Fruit fly (Drosophila melanogaster) whole organism, pupa: ENCODE measurements around the gene CG34112.
A peak's percentile ranks its signal among the peaks of the same experiment; 100 is the strongest.

Source experiments
- CG10348 ChIP-seq: fragments of 200-800 bp; sonication (Bioruptor generic); IDR thresholded peaks from 2 replicates; pipeline ENCODE4 v1.3.6; 2022; ENCODE audit warnings: missing biosample characterization, missing genetic modification characterization
- CG12605 ChIP-seq: fragments of 200-800 bp; sonication (Bioruptor generic); IDR thresholded peaks from 2 replicates; pipeline ENCODE4 v1.3.6; 2022; ENCODE audit warnings: missing biosample characterization, missing genetic modification characterization
- CG13204 ChIP-seq: fragments of 200-800 bp; sonication (Bioruptor generic); optimal IDR thresholded peaks from 2 replicates; lab custom pipeline; 2018; ENCODE audit warnings: missing biosample characterization, mild to moderate bottlenecking, missing genetic modification characterization, moderate library complexity
- CG14655 ChIP-seq: fragments of 200-800 bp; sonication (Bioruptor generic); optimal IDR thresholded peaks from 3 replicates; lab custom pipeline; 2017; ENCODE audit warnings: mild to moderate bottlenecking, missing biosample characterization, missing genetic modification reagents, missing genetic modification characterization
- CG15710 ChIP-seq: fragments of 200-800 bp; sonication (Bioruptor generic); optimal IDR thresholded peaks from 2 replicates; lab custom pipeline; 2018; ENCODE audit warnings: missing biosample characterization, mild to moderate bottlenecking, missing genetic modification characterization, moderate library complexity
- CG17806 ChIP-seq: fragments of 200-800 bp; sonication (Bioruptor generic); optimal IDR thresholded peaks from 2 replicates; lab custom pipeline; 2018; ENCODE audit warnings: missing biosample characterization, mild to moderate bottlenecking, missing genetic modification characterization, moderate library complexity
- CG32121 ChIP-seq: fragments of 200-800 bp; sonication (Bioruptor generic); IDR thresholded peaks from 2 replicates; pipeline ENCODE4 v1.3.6; 2022; ENCODE audit warnings: missing biosample characterization, missing genetic modification characterization
- CG34367 ChIP-seq: fragments of 200-800 bp; sonication (Bioruptor generic); optimal IDR thresholded peaks from 2 replicates; lab custom pipeline; 2018; ENCODE audit warnings: missing biosample characterization, mild to moderate bottlenecking, missing genetic modification characterization
- CG4496 ChIP-seq: fragments of 200-800 bp; sonication (Bioruptor generic); IDR thresholded peaks from 3 replicates; pipeline ENCODE4 v1.3.6; 2022; ENCODE audit warnings: missing biosample characterization, missing genetic modification characterization
- CG8159 ChIP-seq: fragments of 200-800 bp; sonication (Bioruptor generic); optimal IDR thresholded peaks from 3 replicates; lab custom pipeline; 2018; ENCODE audit warnings: missing biosample characterization, mild to moderate bottlenecking, missing genetic modification characterization, moderate library complexity
- CG8301 ChIP-seq: fragments of 200-800 bp; sonication (Bioruptor generic); optimal IDR thresholded peaks from 2 replicates; lab custom pipeline; 2018; ENCODE audit warnings: missing biosample characterization, mild to moderate bottlenecking, missing genetic modification characterization
- CG9948 ChIP-seq: fragments of 200-800 bp; sonication (Bioruptor generic); optimal IDR thresholded peaks from 2 replicates; lab custom pipeline; 2018; ENCODE audit warnings: missing biosample characterization, mild to moderate bottlenecking, missing genetic modification characterization, moderate library complexity
- D1 ChIP-seq: fragments of 200-800 bp; sonication (Bioruptor generic); optimal IDR thresholded peaks from 2 replicates; lab custom pipeline; 2018; ENCODE audit warnings: missing biosample characterization, mild to moderate bottlenecking, missing genetic modification characterization, moderate library complexity
- EcR ChIP-seq: fragments of 200-800 bp; sonication (Bioruptor generic); optimal IDR thresholded peaks from 3 replicates; lab custom pipeline; 2019; ENCODE audit warnings: missing biosample characterization, missing genetic modification characterization, mild to moderate bottlenecking, moderate library complexity, missing genetic modification reagents
- Ets98B ChIP-seq: fragments of 200-800 bp; sonication (Bioruptor generic); IDR thresholded peaks from 2 replicates; pipeline ENCODE4 v1.3.6; 2022; ENCODE audit warnings: missing biosample characterization, missing genetic modification characterization
- Pif1A ChIP-seq: fragments of 200-800 bp; sonication (Bioruptor generic); optimal IDR thresholded peaks from 3 replicates; lab custom pipeline; 2016; ENCODE audit warnings: missing biosample characterization, missing genetic modification characterization
- Pif1B ChIP-seq: fragments of 200-800 bp; sonication (Bioruptor generic); optimal IDR thresholded peaks from 3 replicates; lab custom pipeline; 2016; ENCODE audit warnings: missing biosample characterization, missing genetic modification characterization
- Snoo ChIP-seq: fragments of 200-800 bp; sonication (Bioruptor generic); optimal IDR thresholded peaks from 3 replicates; lab custom pipeline; 2017; ENCODE audit warnings: missing biosample characterization, mild to moderate bottlenecking, missing genetic modification characterization, inconsistent platforms
- fd96Ca ChIP-seq: fragments of 200-800 bp; sonication (Bioruptor generic); IDR thresholded peaks from 3 replicates; pipeline ENCODE4 v1.3.6; 2022; ENCODE audit warnings: missing biosample characterization, missing genetic modification characterization
- gl ChIP-seq: fragments of 200-800 bp; sonication (Bioruptor generic); optimal IDR thresholded peaks from 2 replicates; lab custom pipeline; 2018; ENCODE audit warnings: missing biosample characterization, mild to moderate bottlenecking, missing genetic modification characterization
- rn ChIP-seq: fragments of 200-800 bp; sonication (Bioruptor generic); IDR thresholded peaks from 2 replicates; pipeline ENCODE4 v1.3.6; 2022; ENCODE audit warnings: missing biosample characterization, missing genetic modification characterization

The CG34112 gene

dm6 chr3R:4390133-4390532 is 3.9 kb downstream of the CG34112 start, which contains the start of gene CG14646:
TSS of gene CG14646 (plus strand) at chr3R:4390366.
- TF ChIP-seq Pif1A (no peak), Pif1B (GFP tag; lab: Kevin White, UChicago) (no peak), CG13204 (no peak), rn (GFP tag; lab: Robert Waterston, UW) (no peak), CG4496 (GFP tag; lab: Robert Waterston, UW) (peak; percentile 12; the same call in 1 of the 3 replicates)

dm6 chr3R:4387490-4387889 is 6.6 kb downstream of the CG34112 start, which contains the start of gene tub:
TSS of gene tub (plus strand) at chr3R:4387742.
- TF ChIP-seq Pif1A: no peak
- TF ChIP-seq Ets98B (GFP tag; lab: Robert Waterston, UW): peak; percentile 15; the same call in 1 of the 2 replicates
- TF ChIP-seq Snoo (tag; lab: Kevin White, UChicago): peak; percentile 24
- TF ChIP-seq CG4496 (GFP tag; lab: Robert Waterston, UW): peak; percentile 29; the same call in 1 of the 3 replicates
- no peak for TF ChIP-seq CG17806
- TF ChIP-seq CG15710 (tag; lab: Kevin White, UChicago): peak; percentile 16
- no peak for TF ChIP-seq rn (GFP tag; lab: Robert Waterston, UW)
- peak; percentile 8 for TF ChIP-seq EcR
- peak; percentile 1 for TF ChIP-seq CG34367
- peak; percentile 29 for TF ChIP-seq CG32121 (GFP tag; lab: Robert Waterston, UW)
- no peak for TF ChIP-seq fd96Ca (GFP tag; lab: Robert Waterston, UW)

dm6 chr3R:4382165-4382564 is 11.9 kb downstream of the CG34112 start:
- TF ChIP-seq Ets98B (GFP tag; lab: Robert Waterston, UW) (no peak), EcR (no peak), CG10348 (GFP tag; lab: Robert Waterston, UW) (no peak), CG13204 (no peak), CG12605 (GFP tag; lab: Robert Waterston, UW) (no peak), rn (GFP tag; lab: Robert Waterston, UW) (no peak), CG4496 (GFP tag; lab: Robert Waterston, UW) (no peak), CG8159 (no peak)

- no peak for TF ChIP-seq CG14655 (GFP tag; lab: Kevin White, UChicago)
- no peak for TF ChIP-seq Pif1B (GFP tag; lab: Kevin White, UChicago)
- no peak for TF ChIP-seq gl (tag; lab: Kevin White, UChicago)
Measured at dm6 chr3R:4381079-4381919, 12.8 kb downstream of the CG34112 start, which contains the start of gene Cont. TSS of gene Cont (plus strand) at chr3R:4381306.

dm6 chr3R:4378363-4379354 is 15.4 kb downstream of the CG34112 start, which contains the start of gene Sfxn1-3:
TSS of gene Sfxn1-3 (plus strand) at chr3R:4378600.
- no peak for TF ChIP-seq fd96Ca (GFP tag; lab: Robert Waterston, UW)
- peak; percentile 67 for TF ChIP-seq D1 (tag; lab: Kevin White, UChicago)
- TF ChIP-seq CG15710 (tag; lab: Kevin White, UChicago): no peak
- no peak for TF ChIP-seq CG10348 (GFP tag; lab: Robert Waterston, UW)
- TF ChIP-seq CG9948 (tag; lab: Kevin White, UChicago): no peak
- no peak for TF ChIP-seq CG13204
- TF ChIP-seq CG12605 (GFP tag; lab: Robert Waterston, UW): peak; percentile 53; the same call in 1 of the 2 replicates
- peak; percentile 5 for TF ChIP-seq CG17806
- TF ChIP-seq EcR: peak; percentile 82
- TF ChIP-seq rn (GFP tag; lab: Robert Waterston, UW): no peak
- no peak for TF ChIP-seq CG14655 (GFP tag; lab: Kevin White, UChicago)
- TF ChIP-seq CG8301: no peak
- TF ChIP-seq CG8159: no peak
- peak; percentile 54 for TF ChIP-seq Pif1B (GFP tag; lab: Kevin White, UChicago)
- peak; percentile 13 for TF ChIP-seq gl (tag; lab: Kevin White, UChicago)
- TF ChIP-seq Snoo (tag; lab: Kevin White, UChicago): peak; percentile 39
- TF ChIP-seq CG32121 (GFP tag; lab: Robert Waterston, UW): no peak
- no peak for TF ChIP-seq CG34367
- no peak for TF ChIP-seq Pif1A
- no peak for TF ChIP-seq CG4496 (GFP tag; lab: Robert Waterston, UW)
- TF ChIP-seq Ets98B (GFP tag; lab: Robert Waterston, UW): no peak; the same call in 1 of the 2 replicates

- TF ChIP-seq CG10348 (GFP tag; lab: Robert Waterston, UW) (no peak), CG15710 (tag; lab: Kevin White, UChicago) (no peak), CG8159 (no peak), gl (tag; lab: Kevin White, UChicago) (no peak), CG32121 (GFP tag; lab: Robert Waterston, UW) (no peak), Pif1B (GFP tag; lab: Kevin White, UChicago) (no peak), D1 (tag; lab: Kevin White, UChicago) (no peak), CG17806 (no peak), Ets98B (GFP tag; lab: Robert Waterston, UW) (no peak)
- TF ChIP-seq, all 21 proteins: peak for 0
Measured at dm6 chr3R:4362010-4362409, 32.0 kb downstream of the CG34112 start.
